Fruit fly (Drosophila melanogaster): ENCODE data around the gene CG10333.

dm6 chr2L:18563020-18563546 lies 43.5 kb upstream of the CG10333 start:
- TF ChIP-seq psq (optimal IDR thresholded peaks at IDR 0.05) (no peak), Dll (optimal IDR thresholded peaks at IDR 0.05) (no peak)
